Fruit fly (Drosophila melanogaster) whole organism, adult: ENCODE results near the gene Cyp312a1.

Experiments
- CG11617 ChIP-seq: fragments of 200-800 bp; sonication (Bioruptor generic); optimal IDR thresholded peaks from 2 replicates; lab custom pipeline; 2017; ENCODE audit warnings: mild to moderate bottlenecking, missing biosample characterization, missing genetic modification reagents, missing genetic modification characterization
- CG1620 ChIP-seq: fragments of 200-800 bp; sonication (Bioruptor generic); optimal IDR thresholded peaks from 2 replicates; lab custom pipeline; 2016; ENCODE audit warnings: missing biosample characterization, missing genetic modification characterization
- CG5204 ChIP-seq: fragments of 200-800 bp; sonication (Bioruptor generic); optimal IDR thresholded peaks from 2 replicates; lab custom pipeline; 2016; ENCODE audit warnings: missing biosample characterization, missing genetic modification characterization
- CG7045 ChIP-seq: fragments of 200-800 bp; sonication (Bioruptor generic); optimal IDR thresholded peaks from 2 replicates; lab custom pipeline; 2017; ENCODE audit warnings: missing biosample characterization, mild to moderate bottlenecking, missing genetic modification characterization
- Crg-1 ChIP-seq: fragments of 200-800 bp; sonication (Bioruptor generic); optimal IDR thresholded peaks from 2 replicates; lab custom pipeline; 2016; ENCODE audit warnings: missing biosample characterization, missing genetic modification characterization
- Hr96 ChIP-seq: fragments of 200-800 bp; sonication (Bioruptor generic); optimal IDR thresholded peaks from 2 replicates; lab custom pipeline; 2016; ENCODE audit warnings: missing biosample characterization, missing genetic modification characterization
- Mnt ChIP-seq: fragments of 200-800 bp; sonication (Bioruptor generic); optimal IDR thresholded peaks from 2 replicates; lab custom pipeline; 2016; ENCODE audit warnings: missing biosample characterization, mild to moderate bottlenecking, missing genetic modification characterization
- bab1 ChIP-seq: fragments of 200-800 bp; sonication (Bioruptor generic); optimal IDR thresholded peaks from 3 replicates; lab custom pipeline; 2019; ENCODE audit warnings: missing biosample characterization, mild to moderate bottlenecking, missing genetic modification characterization, moderate library complexity
- cnc ChIP-seq, 2 experiments: fragments of >200 bp; optimal IDR thresholded peaks; 2 replicates each; lab custom pipeline; 2017
- kay ChIP-seq: fragments of 200-800 bp; sonication (Bioruptor generic); peaks from one replicate; lab custom pipeline; 2016; ENCODE audit warnings: missing biosample characterization, missing genetic modification characterization, borderline replicate concordance
- pad ChIP-seq: fragments of 200-800 bp; sonication (Bioruptor generic); optimal IDR thresholded peaks from 3 replicates; lab custom pipeline; 2017; ENCODE audit warnings: missing biosample characterization, missing genetic modification characterization, mild to moderate bottlenecking, moderate library complexity, missing genetic modification reagents
- toe ChIP-seq: fragments of 200-800 bp; sonication (Bioruptor generic); optimal IDR thresholded peaks from 2 replicates; lab custom pipeline; 2016; ENCODE audit warnings: missing biosample characterization, missing genetic modification characterization

DNA sequence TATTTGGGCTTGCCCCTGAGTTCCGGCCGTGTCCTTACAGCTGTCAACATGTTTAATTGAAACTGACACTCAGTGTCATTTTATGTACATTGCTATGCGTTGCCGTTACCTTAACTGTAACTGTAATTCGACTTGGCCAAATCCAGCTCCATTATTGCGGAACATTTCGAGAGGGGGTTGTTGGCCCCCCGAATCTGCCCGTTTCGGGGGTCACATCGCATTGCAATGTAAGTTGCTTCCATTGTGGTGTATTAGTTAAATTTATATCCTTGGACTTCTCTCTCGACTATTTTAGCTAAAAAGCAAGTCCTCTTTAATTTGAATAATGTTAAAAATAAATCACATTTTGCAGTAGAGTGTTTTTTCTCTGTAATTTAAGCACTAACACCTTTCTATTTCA lies 8.4 kb downstream of the Cyp312a1 start:
- TF ChIP-seq pad: no peak
- TF ChIP-seq toe: no peak
- TF ChIP-seq bab1: no peak
- no peak for TF ChIP-seq kay
- no peak for TF ChIP-seq Mnt (GFP tag; lab: Kevin White, UChicago)
- TF ChIP-seq CG11617 (GFP tag; lab: Kevin White, UChicago): no peak
- no peak for TF ChIP-seq CG5204 (GFP tag; lab: Kevin White, UChicago)
- no peak for TF ChIP-seq cnc (optimal IDR thresholded peaks at IDR 0.05; lab: Kevin White, UChicago)
- TF ChIP-seq Crg-1 (GFP tag; lab: Kevin White, UChicago): no peak
- no peak for TF ChIP-seq CG1620 (GFP tag; lab: Kevin White, UChicago)
- TF ChIP-seq Hr96: no peak
- no peak for TF ChIP-seq CG7045 (GFP tag; lab: Kevin White, UChicago)
